Worm (Caenorhabditis elegans): ENCODE data around the gene glb-3.

Gene glb-3

DNA sequence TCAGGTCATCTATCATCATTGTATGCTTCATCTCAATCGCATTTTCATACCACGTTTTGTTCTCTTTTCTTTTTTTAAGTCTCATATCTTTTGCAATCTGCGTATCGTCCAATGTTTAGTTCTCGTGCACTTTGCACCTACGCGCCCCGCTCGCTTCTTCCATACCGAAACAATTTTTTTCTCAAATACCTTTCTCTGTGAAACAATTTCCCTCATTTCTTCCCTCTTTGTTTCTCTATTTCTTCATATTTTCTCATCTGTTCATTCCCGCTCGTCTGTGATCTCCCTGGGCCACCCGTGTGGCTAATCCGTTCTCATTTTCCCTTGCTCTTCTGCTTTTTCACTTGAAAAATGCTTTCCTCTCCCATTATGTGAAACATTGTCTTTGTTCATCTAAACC, 5.9 kb downstream of the glb-3 start (continued):
- TF ChIP-seq daf-16 (GFP tag; optimal IDR thresholded peaks at IDR 0.05), result no peak
- peak; percentile 40 for TF ChIP-seq daf-16 (tag; optimal IDR thresholded peaks at IDR 0.05)
- peak; percentile 20 for TF ChIP-seq nhr-11 (tag; optimal IDR thresholded peaks at IDR 0.05)
- TF ChIP-seq mdl-1 (tag; optimal IDR thresholded peaks at IDR 0.05), result peak in 1 of 2 experiments; percentile 48
- TF ChIP-seq mep-1 (tag; optimal IDR thresholded peaks at IDR 0.05), result peak; percentile 23
- TF ChIP-seq ctbp-1 (GFP tag; IDR thresholded peaks at IDR 0.05), result no peak
- peak; percentile 21 for TF ChIP-seq hlh-30 (tag; optimal IDR thresholded peaks at IDR 0.05; ENCODE audit: insufficient read depth)
- TF ChIP-seq zfp-2 (tag; optimal IDR thresholded peaks at IDR 0.05), result no peak
- peak; percentile 26 for TF ChIP-seq nhr-28 (tag; optimal IDR thresholded peaks at IDR 0.05)
- no peak for TF ChIP-seq F26F4.8 (GFP tag; conservative IDR thresholded peaks at IDR 0.05)

DNA sequence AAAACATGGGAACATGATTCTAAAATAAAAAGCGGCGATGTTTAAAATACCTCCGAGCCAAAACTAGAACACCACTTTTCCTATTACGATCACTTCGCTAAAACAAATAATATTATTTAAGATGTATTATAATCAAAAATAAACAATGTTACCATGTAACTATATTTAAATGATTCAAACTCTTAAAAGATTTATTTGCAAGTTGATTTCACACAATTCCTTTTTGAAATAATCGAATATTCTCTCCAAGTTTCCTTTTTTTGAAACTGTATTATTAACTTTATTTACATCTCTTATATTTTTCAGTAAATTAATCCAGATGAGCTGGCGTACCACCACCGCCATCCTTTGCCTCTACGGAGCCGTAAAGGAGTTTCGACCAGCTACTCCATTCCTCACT, 6.8 kb downstream of the glb-3 start, which contains the start of gene folt-1:
Gene folt-1 (plus strand): TSS at position 301 of the 400 bp plus-strand sequence.
- no peak for TF ChIP-seq zip-11 (GFP tag; IDR thresholded peaks at IDR 0.05)
- no peak for TF ChIP-seq ctbp-1 (GFP tag; IDR thresholded peaks at IDR 0.05)
- no peak for TF ChIP-seq egl-27 (tag; optimal IDR thresholded peaks at IDR 0.05)
- TF ChIP-seq ztf-7 (tag; optimal IDR thresholded peaks at IDR 0.05), result no peak
- no peak for TF ChIP-seq F26F4.8 (GFP tag; conservative IDR thresholded peaks at IDR 0.05)
- no peak for TF ChIP-seq F49E8.2 (tag; optimal IDR thresholded peaks at IDR 0.05; ENCODE audit: borderline replicate concordance)
- no peak for TF ChIP-seq daf-16 (GFP tag; optimal IDR thresholded peaks at IDR 0.05)
- no peak for TF ChIP-seq daf-16 (tag; optimal IDR thresholded peaks at IDR 0.05)
- TF ChIP-seq lin-38 (GFP tag; IDR thresholded peaks at IDR 0.05), result no peak
- TF ChIP-seq snpc-1.2 (GFP tag; IDR thresholded peaks at IDR 0.05), result no peak
- no peak for TF ChIP-seq nhr-102 (tag; optimal IDR thresholded peaks at IDR 0.05)
- no peak for TF ChIP-seq lin-15B (tag; optimal IDR thresholded peaks at IDR 0.05)
- no peak for TF ChIP-seq pha-4 (GFP tag; IDR thresholded peaks at IDR 0.05)
- no peak for TF ChIP-seq pha-4 (tag; optimal IDR thresholded peaks at IDR 0.05)
- no peak for TF ChIP-seq mes-2 (tag; optimal IDR thresholded peaks at IDR 0.05; ENCODE audit: poor library complexity, severe bottlenecking)
- TF ChIP-seq R02D3.7 (tag; optimal IDR thresholded peaks at IDR 0.05), result no peak
- TF ChIP-seq zfp-3 (GFP tag; conservative IDR thresholded peaks at IDR 0.05), result no peak

DNA sequence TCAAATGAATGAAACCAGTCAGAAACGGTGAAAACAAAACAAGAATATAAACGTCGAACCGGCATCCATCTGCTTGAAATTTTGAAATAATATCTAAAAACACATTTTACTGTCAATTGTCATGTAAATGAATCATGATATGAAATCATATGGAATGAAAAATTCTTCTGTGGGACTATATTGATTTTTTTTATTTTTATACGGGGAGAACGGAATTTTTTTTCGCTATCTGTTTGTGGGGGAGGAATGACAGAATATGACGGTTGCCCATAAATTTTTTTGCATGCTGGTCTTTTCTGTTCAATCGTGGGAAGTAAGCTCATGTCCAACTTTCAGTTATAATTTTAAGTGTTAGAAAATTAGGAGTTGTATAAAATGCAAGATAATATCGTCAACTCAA, 10.3 kb downstream of the glb-3 start, which contains the start of gene C06H2.7:
Gene C06H2.7 (minus strand): TSS at position 101 of the 400 bp plus-strand sequence.
- no peak for TF ChIP-seq spr-3 (GFP tag; optimal IDR thresholded peaks at IDR 0.05)
- no peak for TF ChIP-seq fkh-10 (GFP tag; optimal IDR thresholded peaks at IDR 0.05)
- no peak for TF ChIP-seq pqm-1 (tag; optimal IDR thresholded peaks at IDR 0.05)
- no peak for TF ChIP-seq arid-1 (GFP tag; conservative IDR thresholded peaks at IDR 0.05)
- TF ChIP-seq lin-29 (GFP tag; IDR thresholded peaks at IDR 0.05), result no peak
- TF ChIP-seq hlh-11 (tag; optimal IDR thresholded peaks at IDR 0.05), result no peak
- TF ChIP-seq daf-8 (GFP tag; IDR thresholded peaks at IDR 0.05), result no peak
- TF ChIP-seq snpc-1.2 (GFP tag; IDR thresholded peaks at IDR 0.05), result no peak
- no peak for TF ChIP-seq mes-2 (tag; optimal IDR thresholded peaks at IDR 0.05; ENCODE audit: poor library complexity, severe bottlenecking)
- TF ChIP-seq ceh-44 (GFP tag; IDR thresholded peaks at IDR 0.05), result no peak
- TF ChIP-seq jun-1 (tag; optimal IDR thresholded peaks at IDR 0.05), result no peak
- TF ChIP-seq nhr-28 (tag; optimal IDR thresholded peaks at IDR 0.05), result no peak

DNA sequence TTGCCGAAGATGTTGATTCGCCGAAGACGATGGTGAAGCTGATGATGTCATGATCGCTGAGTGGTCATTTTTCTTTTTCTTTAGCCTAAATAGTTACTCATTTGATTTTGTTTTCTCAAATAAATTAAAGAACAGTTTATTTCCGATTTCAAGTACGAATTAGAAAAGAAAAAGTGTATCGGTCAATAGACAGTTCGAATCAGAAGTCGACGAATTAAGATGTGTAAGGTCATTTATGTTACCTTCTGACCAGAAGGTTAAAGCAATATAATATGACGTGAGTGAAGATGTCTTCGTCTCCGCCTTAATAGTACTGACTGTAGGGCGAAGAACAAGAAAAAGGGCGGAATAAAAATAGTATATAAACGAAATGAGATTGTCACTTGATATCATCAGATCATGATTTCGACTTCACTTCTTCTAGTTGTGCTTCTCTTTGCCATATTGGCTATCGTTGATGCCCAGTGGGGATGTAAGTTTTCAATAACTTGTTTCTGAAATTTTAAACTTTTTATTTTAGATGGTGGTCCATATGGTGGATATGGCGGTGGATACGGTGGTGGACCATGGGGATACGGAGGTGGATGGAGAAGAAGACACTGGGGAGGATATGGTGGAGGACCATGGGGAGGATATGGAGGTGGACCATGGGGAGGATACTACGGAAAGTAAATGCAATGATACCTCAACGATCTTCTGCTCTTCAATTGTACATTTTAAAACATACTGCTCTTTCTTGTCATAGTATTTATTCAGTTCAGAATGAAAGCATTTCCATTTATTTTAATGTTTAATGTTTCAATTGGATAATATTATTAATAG, 12.8 kb downstream of the glb-3 start, which contains the start of the genes T19C4.24 and nlp-33:
Gene T19C4.24 (minus strand): TSS at position 51 of the 822 bp plus-strand sequence.
Gene nlp-33 (plus strand): TSS at position 389 of the 822 bp plus-strand sequence.
- no peak for TF ChIP-seq R02D3.7 (tag; optimal IDR thresholded peaks at IDR 0.05)
- TF ChIP-seq fos-1 (tag; optimal IDR thresholded peaks at IDR 0.05), result no peak
- no peak for TF ChIP-seq zip-11 (GFP tag; IDR thresholded peaks at IDR 0.05)
- no peak for TF ChIP-seq nhr-237 (tag; optimal IDR thresholded peaks at IDR 0.05)
- TF ChIP-seq egl-43 (GFP tag; IDR thresholded peaks at IDR 0.05), result 0 out of 2 replicates have a peak, but pooled peaks have one; percentile 14
- no peak for TF ChIP-seq egl-27 (tag; optimal IDR thresholded peaks at IDR 0.05)
- TF ChIP-seq dmd-6 (GFP tag; IDR thresholded peaks at IDR 0.05), result no peak
- no peak for TF ChIP-seq Y105C5A.15 (GFP tag; IDR thresholded peaks at IDR 0.05)
- no peak for TF ChIP-seq zfp-3 (GFP tag; conservative IDR thresholded peaks at IDR 0.05)
- peak; percentile 78 for TF ChIP-seq nhr-25 (tag; optimal IDR thresholded peaks at IDR 0.05; ENCODE audit: borderline replicate concordance, insufficient read depth)
- no peak for TF ChIP-seq mes-2 (tag; optimal IDR thresholded peaks at IDR 0.05; ENCODE audit: poor library complexity, severe bottlenecking)
- TF ChIP-seq aly-2 (tag; optimal IDR thresholded peaks at IDR 0.05), result no peak
- TF ChIP-seq spr-3 (GFP tag; optimal IDR thresholded peaks at IDR 0.05), result no peak
- 0 out of 2 replicates have a peak, but pooled peaks have one; percentile 4 for TF ChIP-seq madf-9 (GFP tag; conservative IDR thresholded peaks at IDR 0.05)
- no peak for TF ChIP-seq nhr-42 (GFP tag; IDR thresholded peaks at IDR 0.05)
- TF ChIP-seq lir-3 (tag; optimal IDR thresholded peaks at IDR 0.05), result no peak
- TF ChIP-seq attf-4 (tag; optimal IDR thresholded peaks at IDR 0.05), result no peak
- TF ChIP-seq D1046.2 (GFP tag; IDR thresholded peaks at IDR 0.05), result no peak
- no peak for TF ChIP-seq snpc-1.2 (GFP tag; IDR thresholded peaks at IDR 0.05)

All from whole organism, L4 larva.